Worm (Caenorhabditis elegans) whole organism, L1 larva: ENCODE results near the gene acox-1.5.

Experiments
- Y116A8C.19 ChIP-seq: sonication (generic microtip); optimal IDR thresholded peaks from 2 replicates; lab custom pipeline; 2016; ENCODE audit warnings: missing compliant biosample characterization, missing genetic modification characterization, borderline replicate concordance
- aha-1 ChIP-seq: fragments of 150-350 bp; optimal IDR thresholded peaks from 2 replicates; lab custom pipeline; 2014; ENCODE audit warnings: missing biosample characterization, missing genetic modification characterization
- ama-1 ChIP-seq: fragments of 150-350 bp; optimal IDR thresholded peaks from 2 replicates; lab custom pipeline; 2014
- blmp-1 ChIP-seq: fragments of 150-350 bp; optimal IDR thresholded peaks from 2 replicates; lab custom pipeline; 2014; ENCODE audit warnings: missing biosample characterization, missing genetic modification characterization
- ceh-63 ChIP-seq: fragments of 200-800 bp; sonication (Bioruptor generic); optimal IDR thresholded peaks from 2 replicates; lab custom pipeline; 2018; ENCODE audit warnings: mild to moderate bottlenecking, missing genetic modification characterization, missing compliant biosample characterization
- ceh-82 ChIP-seq, 3 experiments: fragments of 150-350 bp in 1 of 3; sonication (generic microtip) in 2 of 3; optimal IDR thresholded peaks; 2 replicates each; lab custom pipeline; 2014 to 2017; ENCODE audit warnings: missing biosample characterization in 3 of 3, missing genetic modification characterization in 3 of 3
- ceh-88 ChIP-seq: fragments of 200-800 bp; sonication (Bioruptor generic); IDR thresholded peaks from 2 replicates; pipeline ENCODE4 v1.3.6; 2022; ENCODE audit warnings: missing genetic modification characterization, missing compliant biosample characterization
- ceh-90 ChIP-seq: sonication (generic microtip); optimal IDR thresholded peaks from 2 replicates; lab custom pipeline; 2016; ENCODE audit warnings: missing genetic modification characterization, missing compliant biosample characterization
- ces-1 ChIP-seq: fragments of 150-350 bp; optimal IDR thresholded peaks from 2 replicates; lab custom pipeline; 2014; ENCODE audit warnings: missing biosample characterization, missing genetic modification reagents, missing genetic modification characterization
- dpl-1 ChIP-seq, 3 experiments: fragments of 150-350 bp in 2 of 3; sonication (generic microtip) in 1 of 3; optimal IDR thresholded peaks; 2 replicates each; lab custom pipeline; 2014 to 2017; ENCODE audit warnings: missing biosample characterization in 3 of 3, missing genetic modification characterization in 3 of 3, missing genetic modification reagents in 3 of 3
- efl-3 ChIP-seq: fragments of 200-800 bp; sonication (Bioruptor generic); optimal IDR thresholded peaks from 2 replicates; lab custom pipeline; 2018; ENCODE audit warnings: mild to moderate bottlenecking, missing genetic modification characterization, missing compliant biosample characterization
- egl-27 ChIP-seq, 2 experiments: fragments of 150-350 bp in 1 of 2; sonication (generic microtip); optimal IDR thresholded peaks; 3 replicates each; lab custom pipeline; 2017 to 2018; ENCODE audit warnings: missing biosample characterization in 2 of 2, missing genetic modification characterization in 2 of 2, missing genetic modification reagents in 2 of 2
- elt-3 ChIP-seq, 6 experiments: fragments of 150-350 bp in 1 of 6; sonication (generic microtip); optimal IDR thresholded peaks; 2 replicates each; lab custom pipeline; 2017 to 2018; ENCODE audit warnings: missing biosample characterization in 6 of 6, missing genetic modification characterization in 6 of 6, inconsistent platforms in 1 of 6
- ets-5 ChIP-seq: fragments of 200-800 bp; sonication (Bioruptor generic); IDR thresholded peaks from 2 replicates; pipeline ENCODE4 v1.3.6; 2022; ENCODE audit warnings: missing genetic modification characterization, missing compliant biosample characterization
- fkh-10 ChIP-seq: sonication (generic microtip); optimal IDR thresholded peaks from 2 replicates; lab custom pipeline; 2017; ENCODE audit warnings: missing biosample characterization, missing genetic modification reagents, missing genetic modification characterization
- fkh-4 ChIP-seq: sonication (generic microtip); optimal IDR thresholded peaks from 2 replicates; lab custom pipeline; 2016; ENCODE audit warnings: missing compliant biosample characterization, missing genetic modification characterization, borderline replicate concordance
- fkh-8 ChIP-seq: sonication (generic microtip); optimal IDR thresholded peaks from 2 replicates; lab custom pipeline; 2016; ENCODE audit warnings: mild to moderate bottlenecking, missing genetic modification characterization, missing compliant biosample characterization
- fos-1 ChIP-seq: fragments of 150-350 bp; optimal IDR thresholded peaks from 2 replicates; lab custom pipeline; 2014; ENCODE audit warnings: missing biosample characterization, missing genetic modification characterization
- grh-1 ChIP-seq: fragments of 200-800 bp; sonication (Bioruptor generic); IDR thresholded peaks from 2 replicates; pipeline ENCODE4 v1.3.6; 2022; ENCODE audit warnings: missing genetic modification reagents, missing genetic modification characterization, missing compliant biosample characterization
- hlh-17 ChIP-seq: fragments of 200-800 bp; sonication (Bioruptor generic); optimal IDR thresholded peaks from 2 replicates; lab custom pipeline; 2018; ENCODE audit warnings: missing genetic modification characterization, mild to moderate bottlenecking, missing compliant biosample characterization, moderate library complexity, borderline replicate concordance
- hlh-4 ChIP-seq: sonication (generic microtip); optimal IDR thresholded peaks from 2 replicates; lab custom pipeline; 2016; ENCODE audit warnings: mild to moderate bottlenecking, missing genetic modification characterization, missing compliant biosample characterization
- hpl-2 ChIP-seq: fragments of 150-350 bp; optimal IDR thresholded peaks from 2 replicates; lab custom pipeline; 2014; ENCODE audit warnings: missing biosample characterization, missing genetic modification reagents, missing genetic modification characterization
- isw-1 ChIP-seq: fragments of 200-800 bp; sonication (Bioruptor generic); IDR thresholded peaks from 2 replicates; pipeline ENCODE4 v1.3.6; 2022; ENCODE audit warnings: missing genetic modification characterization, missing compliant biosample characterization
- lin-13 ChIP-seq: fragments of 150-350 bp; optimal IDR thresholded peaks from 2 replicates; lab custom pipeline; 2014; ENCODE audit warnings: missing biosample characterization, missing genetic modification reagents, missing genetic modification characterization
- lin-14 ChIP-seq: fragments of 200-800 bp; sonication (Bioruptor generic); optimal IDR thresholded peaks from 2 replicates; lab custom pipeline; 2018; ENCODE audit warnings: mild to moderate bottlenecking, missing genetic modification characterization, moderate library complexity, missing compliant biosample characterization
- lin-15B ChIP-seq: fragments of 150-350 bp; sonication (generic microtip); optimal IDR thresholded peaks from 3 replicates; lab custom pipeline; 2014; ENCODE audit warnings: missing biosample characterization, missing genetic modification characterization
- lin-39 ChIP-seq: fragments of 150-350 bp; optimal IDR thresholded peaks from 2 replicates; lab custom pipeline; 2014; ENCODE audit warnings: missing biosample characterization, missing genetic modification reagents, missing genetic modification characterization
- lir-3 ChIP-seq: sonication (generic microtip); optimal IDR thresholded peaks from 2 replicates; lab custom pipeline; 2016; ENCODE audit warnings: mild to moderate bottlenecking, missing genetic modification characterization, moderate library complexity, missing compliant biosample characterization; ENCODE audit not compliant: poor library complexity
- lsy-2 ChIP-seq, 2 experiments: fragments of 150-350 bp; optimal IDR thresholded peaks; 2 replicates each; lab custom pipeline; 2014; ENCODE audit warnings: missing biosample characterization in 2 of 2, missing genetic modification characterization in 2 of 2
- mef-2 ChIP-seq: fragments of 150-350 bp; optimal IDR thresholded peaks from 2 replicates; lab custom pipeline; 2014; ENCODE audit warnings: missing biosample characterization, missing genetic modification characterization
- nhr-20 ChIP-seq: sonication (generic microtip); optimal IDR thresholded peaks from 2 replicates; lab custom pipeline; 2016; ENCODE audit warnings: mild to moderate bottlenecking, missing genetic modification characterization, missing compliant biosample characterization
- nhr-237 ChIP-seq: fragments of 150-350 bp; optimal IDR thresholded peaks from 2 replicates; lab custom pipeline; 2014; ENCODE audit warnings: missing biosample characterization, missing genetic modification characterization
- nhr-28 ChIP-seq: fragments of 150-350 bp; optimal IDR thresholded peaks from 2 replicates; lab custom pipeline; 2014; ENCODE audit warnings: missing biosample characterization, missing genetic modification characterization
- nhr-71 ChIP-seq: sonication (generic microtip); optimal IDR thresholded peaks from 2 replicates; lab custom pipeline; 2016; ENCODE audit warnings: mild to moderate bottlenecking, missing genetic modification characterization, moderate library complexity, missing compliant biosample characterization
- nhr-76 ChIP-seq: sonication (generic microtip); optimal IDR thresholded peaks from 2 replicates; lab custom pipeline; 2017; ENCODE audit warnings: missing biosample characterization, missing genetic modification characterization
- nhr-77 ChIP-seq: fragments of 150-350 bp; optimal IDR thresholded peaks from 2 replicates; lab custom pipeline; 2014; ENCODE audit warnings: missing biosample characterization, missing genetic modification characterization
- nhr-84 ChIP-seq: sonication (generic microtip); optimal IDR thresholded peaks from 2 replicates; lab custom pipeline; 2017; ENCODE audit warnings: missing biosample characterization, missing genetic modification characterization
- nhr-85 ChIP-seq: sonication (generic microtip); peaks from one replicate; lab custom pipeline; 2016; ENCODE audit warnings: missing genetic modification characterization, inconsistent platforms, missing compliant biosample characterization
- pag-3 ChIP-seq: sonication (generic microtip); optimal IDR thresholded peaks from 2 replicates; lab custom pipeline; 2017; ENCODE audit warnings: missing genetic modification characterization, mild to moderate bottlenecking, missing compliant biosample characterization, antibody characterized with exemption, borderline replicate concordance; ENCODE audit not compliant: insufficient read depth
- pax-3 ChIP-seq: fragments of 200-800 bp; sonication (Bioruptor generic); optimal IDR thresholded peaks from 2 replicates; lab custom pipeline; 2018; ENCODE audit warnings: mild to moderate bottlenecking, missing genetic modification characterization, moderate library complexity, missing compliant biosample characterization
- rnt-1 ChIP-seq: sonication (generic microtip); optimal IDR thresholded peaks from 2 replicates; lab custom pipeline; 2016; ENCODE audit warnings: mild to moderate bottlenecking, missing genetic modification characterization, moderate library complexity, missing compliant biosample characterization
- skn-1 ChIP-seq: fragments of 150-350 bp; optimal IDR thresholded peaks from 2 replicates; lab custom pipeline; 2014; ENCODE audit warnings: missing biosample characterization, missing genetic modification characterization
- snpc-4 ChIP-seq: fragments of 150-350 bp; optimal IDR thresholded peaks from 2 replicates; lab custom pipeline; 2014; ENCODE audit warnings: missing biosample characterization, missing genetic modification characterization
- unc-30 ChIP-seq: sonication (generic microtip); optimal IDR thresholded peaks from 2 replicates; lab custom pipeline; 2017; ENCODE audit warnings: missing biosample characterization, missing genetic modification characterization
- unc-62 ChIP-seq: fragments of 150-350 bp; optimal IDR thresholded peaks from 2 replicates; lab custom pipeline; 2014; ENCODE audit warnings: missing biosample characterization, missing genetic modification reagents, missing genetic modification characterization
- xbp-1 ChIP-seq: sonication (generic microtip); optimal IDR thresholded peaks from 2 replicates; lab custom pipeline; 2016; ENCODE audit warnings: missing genetic modification characterization, missing compliant biosample characterization
- zip-4 ChIP-seq: fragments of 200-800 bp; sonication (Bioruptor generic); optimal IDR thresholded peaks from 2 replicates; lab custom pipeline; 2018; ENCODE audit warnings: mild to moderate bottlenecking, missing genetic modification characterization, moderate library complexity, missing compliant biosample characterization
- ztf-4 ChIP-seq: fragments of 150-350 bp; optimal IDR thresholded peaks from 2 replicates; lab custom pipeline; 2014; ENCODE audit warnings: missing biosample characterization, missing genetic modification characterization

acox-1.5 gene

ce11 chrIII:9556300-9556699 is 35.7 kb downstream of the acox-1.5 start, which contains the start of gene ZK1098.11:
TSS of gene ZK1098.11 (plus strand) at chrIII:9556600.
- TF ChIP-seq fkh-8 (tag; lab: Kevin White, UChicago) (no peak), fkh-10 (GFP tag; lab: Kevin White, UChicago) (no peak), rnt-1 (no peak), egl-27 (tag; optimal IDR thresholded peaks at IDR 0.05; lab: Kevin White, UChicago) (no peak), aha-1 (tag; lab: Kevin White, UChicago) (no peak), ceh-90 (tag; lab: Kevin White, UChicago) (no peak), nhr-20 (tag; lab: Kevin White, UChicago) (no peak)

ce11 chrIII:9546016-9546659 is 45.9 kb downstream of the acox-1.5 start, which contains the start of gene unc-16:
TSS of gene unc-16 (plus strand) at chrIII:9546258.
- peak; percentile 73 for TF ChIP-seq snpc-4 (tag; lab: Kevin White, UChicago)
- TF ChIP-seq lsy-2 (tag; optimal IDR thresholded peaks at IDR 0.05; lab: Kevin White, UChicago), result peak; percentile 99 to 100
- peak; percentile 8 for TF ChIP-seq efl-3
- peak; percentile 65 for TF ChIP-seq fkh-10 (GFP tag; lab: Kevin White, UChicago)
- TF ChIP-seq pag-3, result no peak
- peak; percentile 67 for TF ChIP-seq ceh-88 (GFP tag; lab: Robert Waterston, UW)
- TF ChIP-seq nhr-85 (tag; lab: Kevin White, UChicago), result peak; percentile 88
- peak; percentile 87 for TF ChIP-seq skn-1 (tag; lab: Kevin White, UChicago)
- peak; percentile 67 for TF ChIP-seq aha-1 (tag; lab: Kevin White, UChicago)
- TF ChIP-seq nhr-84 (tag; lab: Kevin White, UChicago), result no peak
- peak; percentile 7 for TF ChIP-seq hpl-2 (GFP tag; lab: Kevin White, UChicago)
- TF ChIP-seq ceh-63 (GFP tag; lab: Kevin White, UChicago), result peak; percentile 51
- peak in 2 of 6 experiments; percentile 29 to 54 for TF ChIP-seq elt-3 (tag; optimal IDR thresholded peaks at IDR 0.05; lab: Kevin White, UChicago)
- no peak for TF ChIP-seq egl-27 (tag; optimal IDR thresholded peaks at IDR 0.05; lab: Kevin White, UChicago)
- peak; percentile 83 for TF ChIP-seq ama-1 (lab: Kevin White, UChicago)
- peak; percentile 78 to 92 (median 89) for TF ChIP-seq ceh-82 (tag; optimal IDR thresholded peaks at IDR 0.05; lab: Kevin White, UChicago)
- TF ChIP-seq ets-5, result no peak
- peak; percentile 80 for TF ChIP-seq ztf-4
- peak; percentile 91 for TF ChIP-seq isw-1 (GFP tag; lab: Robert Waterston, UW)
- TF ChIP-seq nhr-76 (tag; lab: Kevin White, UChicago), result no peak
- TF ChIP-seq lin-13 (GFP tag; lab: Kevin White, UChicago), result peak; percentile 90
- peak; percentile 79 for TF ChIP-seq lir-3 (tag; lab: Kevin White, UChicago)
- no peak; the same call in 1 of the 2 replicates for TF ChIP-seq grh-1 (GFP tag; lab: Robert Waterston, UW)
- TF ChIP-seq pax-3 (tag; lab: Kevin White, UChicago), result peak; percentile 69
- no peak for TF ChIP-seq hlh-4 (tag; lab: Kevin White, UChicago)
- peak; percentile 78 for TF ChIP-seq nhr-77
- peak; percentile 63 for TF ChIP-seq fkh-4
- no peak for TF ChIP-seq unc-30 (tag; lab: Kevin White, UChicago)
- TF ChIP-seq nhr-20 (tag; lab: Kevin White, UChicago), result peak; percentile 90
- no peak for TF ChIP-seq hlh-17 (GFP tag; lab: Kevin White, UChicago)
- peak; percentile 72 for TF ChIP-seq blmp-1 (tag; lab: Kevin White, UChicago)
- peak; percentile 35 for TF ChIP-seq lin-39 (tag; lab: Kevin White, UChicago)
- TF ChIP-seq nhr-237 (tag; lab: Kevin White, UChicago), result peak; percentile 64
- no peak for TF ChIP-seq Y116A8C.19 (tag; lab: Kevin White, UChicago)
- TF ChIP-seq fos-1 (tag; lab: Kevin White, UChicago), result peak; percentile 77
- TF ChIP-seq lin-15B (tag; lab: Kevin White, UChicago), result peak; percentile 82
- peak; percentile 44 for TF ChIP-seq mef-2
- TF ChIP-seq nhr-71 (tag; lab: Kevin White, UChicago), result peak; percentile 95
- peak; percentile 77 to 84 (median 81) for TF ChIP-seq dpl-1 (GFP tag; optimal IDR thresholded peaks at IDR 0.05; lab: Kevin White, UChicago)
- TF ChIP-seq xbp-1 (tag; lab: Kevin White, UChicago), result peak; percentile 90
- TF ChIP-seq unc-62 (GFP tag; lab: Kevin White, UChicago), result no peak
- peak; percentile 95 for TF ChIP-seq lin-14 (GFP tag; lab: Kevin White, UChicago)
- no peak for TF ChIP-seq ces-1 (GFP tag; lab: Kevin White, UChicago)
- peak; percentile 93 for TF ChIP-seq rnt-1
- TF ChIP-seq nhr-28 (tag; lab: Kevin White, UChicago), result no peak
- peak; percentile 90 for TF ChIP-seq fkh-8 (tag; lab: Kevin White, UChicago)
- peak; percentile 78 for TF ChIP-seq zip-4 (GFP tag; lab: Kevin White, UChicago)
